Worm (Caenorhabditis elegans) whole organism, L4 larva: Measurements from ENCODE around the gene obr-3.

Experiments
- D1046.2 ChIP-seq: fragments of 200-800 bp; sonication (Bioruptor generic); IDR thresholded peaks from 2 replicates; pipeline ENCODE4 v1.3.6; 2022; ENCODE audit warnings: missing genetic modification characterization, missing compliant biosample characterization
- F10B5.3 ChIP-seq: sonication (generic microtip); optimal IDR thresholded peaks from 2 replicates; lab custom pipeline; 2016; ENCODE audit warnings: mild to moderate bottlenecking, missing genetic modification characterization, missing compliant biosample characterization
- F26F4.8 ChIP-seq: fragments of 200-800 bp; sonication (Bioruptor generic); conservative IDR thresholded peaks from 2 replicates; pipeline ENCODE4 v1.3.6; 2022; ENCODE audit warnings: missing genetic modification characterization, missing compliant biosample characterization
- F49E8.2 ChIP-seq: sonication (generic microtip); optimal IDR thresholded peaks from 2 replicates; lab custom pipeline; 2016; ENCODE audit warnings: missing compliant biosample characterization, mild to moderate bottlenecking, missing genetic modification characterization, borderline replicate concordance
- R02D3.7 ChIP-seq: fragments of 150-350 bp; sonication (generic microtip); optimal IDR thresholded peaks from 3 replicates; lab custom pipeline; 2014; ENCODE audit warnings: missing biosample characterization, missing genetic modification characterization
- Y105C5A.15 ChIP-seq: fragments of 200-800 bp; sonication (Bioruptor generic); IDR thresholded peaks from 2 replicates; pipeline ENCODE4 v1.3.6; 2022; ENCODE audit warnings: missing genetic modification characterization, missing compliant biosample characterization
- Y48G9A.11 ChIP-seq: fragments of 200-800 bp; sonication (Bioruptor generic); IDR thresholded peaks from 2 replicates; pipeline ENCODE4 v1.3.6; 2022; ENCODE audit warnings: missing genetic modification reagents, missing genetic modification characterization, missing compliant biosample characterization
- Y75B8A.6 ChIP-seq: fragments of 200-800 bp; sonication (Bioruptor generic); IDR thresholded peaks from 2 replicates; pipeline ENCODE4 v1.3.6; 2022; ENCODE audit warnings: missing genetic modification reagents, missing genetic modification characterization, missing compliant biosample characterization
- aha-1 ChIP-seq: fragments of 150-350 bp; peaks from one replicate; lab custom pipeline; 2014; ENCODE audit warnings: missing biosample characterization, missing genetic modification characterization
- ama-1 ChIP-seq: fragments of 150-350 bp; optimal IDR thresholded peaks from 2 replicates; lab custom pipeline; 2014; ENCODE audit warnings: inconsistent platforms, mixed read lengths
- ceh-32 ChIP-seq: sonication (generic microtip); optimal IDR thresholded peaks from 2 replicates; lab custom pipeline; 2016; ENCODE audit warnings: mild to moderate bottlenecking, missing genetic modification characterization, missing compliant biosample characterization; ENCODE audit not compliant: poor library complexity
- ces-1 ChIP-seq: fragments of 150-350 bp; sonication (generic microtip); optimal IDR thresholded peaks from 4 replicates; lab custom pipeline; 2014; ENCODE audit warnings: missing biosample characterization, missing genetic modification reagents, missing genetic modification characterization
- daf-16 ChIP-seq, 3 experiments: sonication (generic microtip); optimal IDR thresholded peaks; 2 replicates each; lab custom pipeline; 2016 to 2017; ENCODE audit warnings: missing genetic modification characterization in 3 of 3, missing genetic modification reagents in 3 of 3, mild to moderate bottlenecking in 2 of 3, missing compliant biosample characterization in 2 of 3, missing biosample characterization in 1 of 3, moderate library complexity in 1 of 3
- daf-19 ChIP-seq: fragments of 200-800 bp; sonication (Bioruptor generic); conservative IDR thresholded peaks from 2 replicates; pipeline ENCODE4 v1.3.6; 2022; ENCODE audit warnings: missing genetic modification characterization, missing compliant biosample characterization
- dpl-1 ChIP-seq: fragments of 150-350 bp; optimal IDR thresholded peaks from 2 replicates; lab custom pipeline; 2014; ENCODE audit warnings: missing biosample characterization, missing genetic modification reagents, missing genetic modification characterization
- duxl-1 ChIP-seq: sonication (generic microtip); optimal IDR thresholded peaks from 2 replicates; lab custom pipeline; 2016; ENCODE audit warnings: mild to moderate bottlenecking, missing genetic modification characterization, moderate library complexity, missing compliant biosample characterization; ENCODE audit not compliant: poor library complexity
- fkh-10 ChIP-seq: fragments of 150-350 bp; optimal IDR thresholded peaks from 2 replicates; lab custom pipeline; 2014; ENCODE audit warnings: missing biosample characterization, missing genetic modification reagents, missing genetic modification characterization
- fos-1 ChIP-seq: fragments of 150-350 bp; optimal IDR thresholded peaks from 2 replicates; lab custom pipeline; 2014; ENCODE audit warnings: missing biosample characterization, missing genetic modification characterization
- hmg-1.1 ChIP-seq: fragments of 200-800 bp; sonication (Bioruptor generic); IDR thresholded peaks from 2 replicates; pipeline ENCODE4 v1.3.6; 2022; ENCODE audit warnings: missing genetic modification reagents, missing genetic modification characterization, missing compliant biosample characterization
- lin-15B ChIP-seq: fragments of 150-350 bp; sonication (generic microtip); optimal IDR thresholded peaks from 3 replicates; lab custom pipeline; 2014; ENCODE audit warnings: missing biosample characterization, missing genetic modification characterization
- lin-29 ChIP-seq: fragments of 200-800 bp; sonication (Bioruptor generic); IDR thresholded peaks from 2 replicates; pipeline ENCODE4 v1.3.6; 2022; ENCODE audit warnings: missing genetic modification reagents, missing genetic modification characterization, missing compliant biosample characterization
- lir-3 ChIP-seq: sonication (generic microtip); optimal IDR thresholded peaks from 2 replicates; lab custom pipeline; 2016; ENCODE audit warnings: mild to moderate bottlenecking, missing genetic modification characterization, missing compliant biosample characterization
- madf-5 ChIP-seq, 2 experiments: fragments of 200-800 bp; sonication (Bioruptor generic); IDR thresholded peaks; 2 replicates each; pipeline ENCODE4 v1.3.6; 2022; ENCODE audit warnings: missing compliant biosample characterization in 2 of 2, missing genetic modification characterization in 2 of 2
- mdl-1 ChIP-seq, 2 experiments: fragments of 150-350 bp in 1 of 2; sonication (generic microtip) in 1 of 2; optimal IDR thresholded peaks; 2 replicates each; lab custom pipeline; 2014 to 2017; ENCODE audit warnings: missing biosample characterization in 2 of 2, missing genetic modification characterization in 2 of 2
- mep-1 ChIP-seq: fragments of 150-350 bp; sonication (generic microtip); optimal IDR thresholded peaks from 3 replicates; lab custom pipeline; 2014; ENCODE audit warnings: missing biosample characterization, missing genetic modification characterization
- mxl-2 ChIP-seq: fragments of 200-800 bp; sonication (Bioruptor generic); conservative IDR thresholded peaks from 2 replicates; pipeline ENCODE4 v1.3.6; 2022; ENCODE audit warnings: missing genetic modification reagents, missing genetic modification characterization, missing compliant biosample characterization
- mxl-3 ChIP-seq: fragments of 200-800 bp; sonication (Bioruptor generic); optimal IDR thresholded peaks from 2 replicates; lab custom pipeline; 2018; ENCODE audit warnings: mild to moderate bottlenecking, missing genetic modification characterization, missing compliant biosample characterization
- nhr-10 ChIP-seq: fragments of 150-350 bp; optimal IDR thresholded peaks from 2 replicates; lab custom pipeline; 2014; ENCODE audit warnings: missing biosample characterization, missing genetic modification characterization
- nhr-111 ChIP-seq: fragments of 200-800 bp; sonication (Bioruptor generic); optimal IDR thresholded peaks from 2 replicates; lab custom pipeline; 2018; ENCODE audit warnings: mild to moderate bottlenecking, missing genetic modification characterization, missing compliant biosample characterization
- nhr-237 ChIP-seq: sonication (generic microtip); optimal IDR thresholded peaks from 2 replicates; lab custom pipeline; 2017; ENCODE audit warnings: missing biosample characterization, missing genetic modification characterization
- nhr-28 ChIP-seq: fragments of 150-350 bp; optimal IDR thresholded peaks from 2 replicates; lab custom pipeline; 2014; ENCODE audit warnings: missing biosample characterization, missing genetic modification characterization
- nhr-48 ChIP-seq: sonication (generic microtip); optimal IDR thresholded peaks from 2 replicates; lab custom pipeline; 2016; ENCODE audit warnings: mild to moderate bottlenecking, missing genetic modification characterization, missing compliant biosample characterization
- nhr-6 ChIP-seq: fragments of 150-350 bp; optimal IDR thresholded peaks from 2 replicates; lab custom pipeline; 2014; ENCODE audit warnings: missing biosample characterization, missing genetic modification characterization
- nhr-77 ChIP-seq: fragments of 150-350 bp; optimal IDR thresholded peaks from 2 replicates; lab custom pipeline; 2014; ENCODE audit warnings: missing biosample characterization, missing genetic modification characterization
- snpc-4 ChIP-seq: fragments of 150-350 bp; optimal IDR thresholded peaks from 2 replicates; lab custom pipeline; 2014; ENCODE audit warnings: missing biosample characterization, missing genetic modification characterization
- spr-1 ChIP-seq: sonication (generic microtip); optimal IDR thresholded peaks from 2 replicates; lab custom pipeline; 2016; ENCODE audit warnings: mild to moderate bottlenecking, missing genetic modification characterization, missing compliant biosample characterization

Gene obr-3

DNA sequence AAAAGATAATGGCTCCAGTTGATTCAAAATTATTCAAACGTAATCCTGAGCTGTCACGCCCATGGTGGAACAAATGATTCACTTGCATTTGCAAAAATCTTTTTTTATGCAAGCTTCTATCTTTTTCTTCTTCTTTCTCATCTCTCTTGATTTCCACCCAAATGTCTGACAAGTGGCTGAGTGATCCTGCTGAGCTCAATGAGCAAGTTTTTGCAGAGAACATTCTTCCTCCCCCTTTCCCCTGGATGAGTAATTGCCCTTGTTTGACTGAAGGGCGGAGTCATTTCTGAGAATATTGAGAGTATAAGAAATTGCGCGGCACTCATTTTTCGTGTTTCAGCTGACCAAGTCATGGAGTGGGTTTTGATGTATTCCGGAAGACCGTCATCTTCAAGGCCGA lies 31.6 kb upstream of the obr-3 start, which contains the start of gene M03B6.1:
M03B6.1 (plus strand) TSS at position 334 of the 400 bp plus-strand sequence.
- no peak for TF ChIP-seq nhr-48 (tag; lab: Kevin White, UChicago)
- TF ChIP-seq F10B5.3 = no peak
- no peak for TF ChIP-seq snpc-4 (tag; lab: Kevin White, UChicago)
- TF ChIP-seq F26F4.8 (GFP tag; lab: Robert Waterston, UW) = no peak
- no peak for TF ChIP-seq duxl-1
- TF ChIP-seq nhr-237 (tag; lab: Kevin White, UChicago) = no peak
- no peak for TF ChIP-seq ama-1 (lab: Kevin White, UChicago)
- no peak for TF ChIP-seq R02D3.7
- TF ChIP-seq nhr-6 = no peak
- TF ChIP-seq mxl-2 (GFP tag; lab: Robert Waterston, UW) = no peak
- TF ChIP-seq fkh-10 (GFP tag; lab: Kevin White, UChicago) = no peak
- no peak for TF ChIP-seq mdl-1 (tag; optimal IDR thresholded peaks at IDR 0.05; lab: Kevin White, UChicago)

DNA sequence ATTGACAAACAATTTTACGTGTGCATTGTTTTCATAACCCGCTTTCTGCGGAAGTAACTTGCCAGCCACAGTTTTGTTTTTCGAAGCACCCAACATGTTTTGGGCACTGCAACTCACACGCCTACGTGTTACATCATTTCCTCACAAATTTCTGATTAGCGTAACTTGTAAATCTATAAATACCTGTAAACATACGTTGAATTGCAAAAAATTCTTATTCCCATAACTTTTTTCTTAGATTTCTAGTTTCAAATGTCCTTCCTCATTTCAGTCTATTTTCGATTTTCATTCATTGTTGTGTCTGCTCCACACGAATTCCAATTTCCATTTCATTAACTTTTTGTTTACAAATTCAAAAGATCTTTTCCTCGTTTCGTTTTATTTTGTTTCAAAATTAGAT lies 30.7 kb upstream of the obr-3 start:
- no peak for TF ChIP-seq ces-1 (GFP tag; lab: Kevin White, UChicago)
- peak; percentile 91 for TF ChIP-seq aha-1 (tag; lab: Kevin White, UChicago)

DNA sequence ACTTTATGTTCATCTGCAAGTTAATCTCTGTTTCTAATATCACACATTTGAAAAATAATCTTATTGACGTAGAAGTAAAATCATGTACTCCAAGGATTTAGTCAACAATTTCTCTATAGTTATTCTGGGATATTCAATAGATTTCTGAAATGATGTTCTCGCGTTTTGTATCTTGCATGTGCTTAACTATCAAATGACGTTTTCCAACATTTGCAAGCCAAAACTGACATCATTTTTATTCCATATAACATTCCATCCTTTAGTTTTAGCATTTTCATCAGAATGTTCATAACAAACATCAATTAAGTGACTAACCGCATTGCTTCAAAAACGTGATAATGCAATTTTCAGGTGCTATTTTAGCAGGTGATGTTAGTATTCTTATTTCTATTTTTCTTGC lies 28.3 kb upstream of the obr-3 start:
- TF ChIP-seq dpl-1 (no peak), F49E8.2 (tag; lab: Kevin White, UChicago) (no peak), mxl-2 (GFP tag; lab: Robert Waterston, UW) (no peak), lin-15B (no peak), lin-29 (GFP tag; lab: Robert Waterston, UW) (no peak), Y48G9A.11 (GFP tag; lab: Robert Waterston, UW) (no peak), duxl-1 (no peak), lir-3 (tag; lab: Kevin White, UChicago) (no peak), mep-1 (tag; lab: Kevin White, UChicago) (no peak), nhr-77 (tag; lab: Kevin White, UChicago) (no peak), fos-1 (tag; lab: Kevin White, UChicago) (no peak), D1046.2 (no peak), spr-1 (tag; lab: Kevin White, UChicago) (no peak), nhr-111 (GFP tag; lab: Kevin White, UChicago) (no peak)

DNA sequence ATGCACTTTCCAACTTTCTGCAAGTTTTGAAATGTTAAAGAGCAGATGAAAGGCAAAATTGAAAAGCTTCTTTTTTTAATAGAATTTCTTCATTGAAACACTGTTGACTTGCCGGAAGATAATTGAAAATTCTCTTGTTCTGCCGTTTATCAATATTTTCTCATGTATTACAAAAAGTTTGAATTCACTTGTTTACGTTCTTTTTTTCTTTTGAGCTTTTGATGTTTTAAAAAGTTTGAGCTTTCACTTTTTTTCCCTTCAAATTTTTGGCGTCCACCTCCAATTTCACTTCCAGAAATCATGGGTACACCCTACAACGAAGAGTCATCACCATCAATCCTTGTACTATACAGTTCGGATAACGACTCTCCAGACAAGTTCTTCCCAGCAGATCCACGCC lies 24.5 kb upstream of the obr-3 start, which contains the start of gene F19D8.2:
F19D8.2 (plus strand) TSS at position 301 of the 400 bp plus-strand sequence.
- TF ChIP-seq aha-1 (tag; lab: Kevin White, UChicago) = peak; percentile 76
- no peak for TF ChIP-seq nhr-10
- TF ChIP-seq madf-5 (GFP tag; IDR thresholded peaks at IDR 0.05; lab: Robert Waterston, UW) = no peak
- no peak for TF ChIP-seq mxl-3 (GFP tag; lab: Kevin White, UChicago)
- TF ChIP-seq Y105C5A.15 (GFP tag; lab: Robert Waterston, UW) = no peak

DNA sequence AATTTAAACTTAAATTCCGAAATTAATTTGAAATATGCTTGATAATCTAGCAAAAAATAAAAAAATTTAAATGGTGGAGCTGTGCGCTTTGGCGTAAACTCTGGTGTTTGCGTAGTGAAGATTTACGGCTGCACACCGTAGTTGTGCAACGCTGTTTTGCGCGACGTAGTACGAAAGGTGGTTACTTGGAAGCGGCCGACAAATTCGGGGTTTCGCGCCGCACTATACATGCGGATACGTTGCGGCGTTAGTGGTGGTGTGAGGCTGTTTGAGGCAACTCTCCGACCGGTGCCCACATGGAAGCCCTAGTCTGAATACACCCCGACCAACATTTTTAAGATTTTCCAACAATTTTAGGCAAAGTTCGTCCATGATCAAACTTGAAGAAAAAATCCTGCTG lies 23.8 kb upstream of the obr-3 start:
- TF ChIP-seq madf-5 (GFP tag; IDR thresholded peaks at IDR 0.05; lab: Robert Waterston, UW) = no peak
- no peak for TF ChIP-seq ceh-32 (tag; lab: Kevin White, UChicago)
- no peak for TF ChIP-seq nhr-28 (tag; lab: Kevin White, UChicago)
- no peak for TF ChIP-seq hmg-1.1
- no peak for TF ChIP-seq Y75B8A.6 (GFP tag; lab: Robert Waterston, UW)
- TF ChIP-seq daf-16 (GFP tag; optimal IDR thresholded peaks at IDR 0.05; lab: Kevin White, UChicago) = no peak
- TF ChIP-seq daf-16 (tag; optimal IDR thresholded peaks at IDR 0.05; lab: Kevin White, UChicago) = no peak
- no peak for TF ChIP-seq ces-1 (GFP tag; lab: Kevin White, UChicago)
- no peak for TF ChIP-seq daf-19 (GFP tag; lab: Robert Waterston, UW)
